Worm (Caenorhabditis elegans) whole organism, L3 larva: Measurements from ENCODE around the gene clc-32.

Experiments used
- elt-3 ChIP-seq, 3 experiments: fragments of 150-350 bp in 1 of 3; sonication (generic microtip) in 2 of 3; optimal IDR thresholded peaks; 2 replicates in 2 of 3; 4 replicates in 1 of 3; lab custom pipeline; 2014 to 2017; ENCODE audit warnings: missing biosample characterization in 3 of 3, missing genetic modification characterization in 3 of 3
- lin-39 ChIP-seq: fragments of 150-350 bp; optimal IDR thresholded peaks from 2 replicates; lab custom pipeline; 2018; ENCODE audit warnings: missing biosample characterization, missing genetic modification reagents, missing genetic modification characterization
- nhr-25 ChIP-seq: sonication (generic microtip); optimal IDR thresholded peaks from 2 replicates; lab custom pipeline; 2017; ENCODE audit warnings: missing biosample characterization, missing genetic modification characterization
- nhr-76 ChIP-seq: fragments of 150-350 bp; sonication (generic microtip); optimal IDR thresholded peaks from 5 replicates; lab custom pipeline; 2014; ENCODE audit warnings: missing biosample characterization, missing genetic modification characterization
- nhr-77 ChIP-seq: fragments of 150-350 bp; optimal IDR thresholded peaks from 2 replicates; lab custom pipeline; 2014; ENCODE audit warnings: missing biosample characterization, missing genetic modification characterization
- snpc-4 ChIP-seq: fragments of 150-350 bp; optimal IDR thresholded peaks from 2 replicates; lab custom pipeline; 2014; ENCODE audit warnings: missing biosample characterization, missing genetic modification characterization
- unc-62 ChIP-seq: fragments of 150-350 bp; sonication (generic microtip); optimal IDR thresholded peaks from 4 replicates; lab custom pipeline; 2014; ENCODE audit warnings: missing biosample characterization, missing genetic modification reagents, missing genetic modification characterization

DNA sequence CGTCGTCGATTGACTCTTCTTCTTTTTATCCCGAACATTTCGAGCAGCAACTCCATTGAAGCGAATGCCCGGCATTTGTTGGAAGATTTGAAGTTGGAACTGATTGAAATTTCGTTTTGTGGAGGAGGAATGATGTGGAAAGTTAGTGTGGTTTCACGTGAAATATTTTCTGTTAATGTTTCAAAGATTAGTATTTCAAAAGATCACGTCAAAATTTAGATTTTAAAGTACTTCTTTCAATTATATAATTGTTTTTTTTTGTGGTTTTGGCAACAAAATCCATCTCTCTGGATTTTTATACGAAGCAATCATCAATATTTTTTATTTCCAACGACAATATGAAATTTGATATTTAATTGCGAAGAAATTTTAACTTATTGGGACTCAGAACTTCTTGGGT lies 3.9 kb downstream of the clc-32 start, which contains the start of gene F44G3.7:
- no peak for TF ChIP-seq snpc-4 (tag; lab: Kevin White, UChicago)
- TF ChIP-seq lin-39 (tag; lab: Kevin White, UChicago) = no peak
- no peak for TF ChIP-seq nhr-76 (tag; lab: Kevin White, UChicago)
- no peak for TF ChIP-seq nhr-77 (tag; lab: Kevin White, UChicago)
- no peak for TF ChIP-seq elt-3 (tag; optimal IDR thresholded peaks at IDR 0.05; lab: Kevin White, UChicago)
- no peak for TF ChIP-seq nhr-25 (tag; lab: Kevin White, UChicago)
- no peak for TF ChIP-seq unc-62 (GFP tag; lab: Kevin White, UChicago)
